Fruit fly (Drosophila melanogaster) S2 (cell line): ENCODE results near the gene Cyp305a1.

ENCODE experiments used
- CG8478 ChIP-seq: fragments of >200 bp; optimal IDR thresholded peaks from 2 replicates; lab custom pipeline; 2018
- CTCF ChIP-seq, 2 experiments: fragments of >200 bp; optimal IDR thresholded peaks; 2 replicates each; lab custom pipeline; 2018

The Cyp305a1 gene

dm6 chr3L:19787632-19788031, 25.5 kb downstream of the Cyp305a1 start:
- TF ChIP-seq CTCF (optimal IDR thresholded peaks at IDR 0.05; lab: Kevin White, UChicago) (no peak), CG8478 (no peak)

DNA sequence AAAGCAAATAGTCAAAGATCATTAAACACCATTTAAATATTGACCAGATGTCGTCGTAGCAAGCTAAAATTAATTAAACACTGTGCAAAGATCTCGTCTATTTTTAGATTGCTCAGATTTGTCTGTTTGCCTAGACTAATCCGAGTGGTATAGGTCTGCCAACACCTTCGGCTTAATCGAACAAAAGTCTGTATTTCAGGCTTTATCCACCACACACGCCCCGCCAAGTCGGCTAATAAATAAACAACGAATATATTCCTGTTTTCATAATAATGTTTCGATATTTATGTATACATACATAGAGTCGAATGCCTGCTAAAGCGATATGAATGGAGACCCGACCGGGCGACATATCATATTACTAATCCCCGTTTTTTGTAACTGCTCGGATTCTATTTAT, 34.6 kb downstream of the Cyp305a1 start:
- TF ChIP-seq CG8478 (no peak), CTCF (optimal IDR thresholded peaks at IDR 0.05; lab: Kevin White, UChicago) (no peak)

DNA sequence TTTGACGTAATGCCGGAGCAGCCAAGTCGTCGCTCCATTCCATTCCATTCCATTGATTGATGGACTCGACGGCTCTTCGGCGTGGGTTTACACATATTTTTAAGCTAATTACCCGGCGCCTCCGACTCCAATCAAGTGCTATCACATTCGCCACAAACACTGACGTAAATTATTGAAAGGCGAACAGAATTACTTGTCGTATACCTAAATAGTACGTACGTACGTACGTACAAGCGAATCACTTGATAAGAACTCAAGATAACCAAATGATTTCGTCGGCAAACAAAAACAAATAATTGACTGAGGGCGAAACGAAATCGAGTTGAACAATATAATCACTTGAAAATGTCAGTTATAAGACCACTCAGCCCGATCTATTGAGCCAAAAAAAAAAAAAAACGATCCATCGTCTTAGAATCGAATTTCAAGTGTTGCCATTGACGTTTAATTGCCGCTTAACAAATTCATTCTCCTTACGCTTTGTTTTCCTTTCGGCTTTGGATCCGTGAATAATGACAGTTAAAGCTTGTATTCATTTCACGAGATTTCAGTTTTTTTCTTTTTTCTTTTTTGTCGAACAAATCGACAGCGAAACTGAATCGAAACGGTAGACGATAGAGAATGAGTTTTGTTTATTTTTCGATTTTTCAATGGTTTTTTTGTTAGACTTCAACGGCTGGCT, 35.7 kb downstream of the Cyp305a1 start:
- TF ChIP-seq CTCF (optimal IDR thresholded peaks at IDR 0.05; lab: Kevin White, UChicago) = no peak
- TF ChIP-seq CG8478 = no peak
